Worm (Caenorhabditis elegans) whole organism, L1 larva: ENCODE results near the gene hmg-11.
A peak's percentile ranks its signal among the peaks of the same experiment; 100 is the strongest.

Source experiments
- Y116A8C.19 ChIP-seq: sonication (generic microtip); optimal IDR thresholded peaks from 2 replicates; lab custom pipeline; 2016; ENCODE audit warnings: missing compliant biosample characterization, missing genetic modification characterization, borderline replicate concordance
- aly-2 ChIP-seq: fragments of 150-350 bp; optimal IDR thresholded peaks from 2 replicates; lab custom pipeline; 2014; ENCODE audit warnings: missing biosample characterization, missing genetic modification characterization
- ceh-8 ChIP-seq: fragments of 200-800 bp; sonication (Bioruptor generic); optimal IDR thresholded peaks from 2 replicates; lab custom pipeline; 2018; ENCODE audit warnings: mild to moderate bottlenecking, missing genetic modification characterization, moderate library complexity, missing compliant biosample characterization
- dpl-1 ChIP-seq, 3 experiments: fragments of 150-350 bp in 2 of 3; sonication (generic microtip) in 1 of 3; optimal IDR thresholded peaks; 2 replicates each; lab custom pipeline; 2014 to 2017; ENCODE audit warnings: missing biosample characterization in 3 of 3, missing genetic modification characterization in 3 of 3, missing genetic modification reagents in 3 of 3
- ets-5 ChIP-seq: fragments of 200-800 bp; sonication (Bioruptor generic); IDR thresholded peaks from 2 replicates; pipeline ENCODE4 v1.3.6; 2022; ENCODE audit warnings: missing genetic modification characterization, missing compliant biosample characterization
- fos-1 ChIP-seq: fragments of 150-350 bp; optimal IDR thresholded peaks from 2 replicates; lab custom pipeline; 2014; ENCODE audit warnings: missing biosample characterization, missing genetic modification characterization
- jun-1 ChIP-seq: fragments of 150-350 bp; optimal IDR thresholded peaks from 2 replicates; lab custom pipeline; 2014; ENCODE audit warnings: missing biosample characterization, missing genetic modification reagents, missing genetic modification characterization
- lin-13 ChIP-seq: fragments of 150-350 bp; optimal IDR thresholded peaks from 2 replicates; lab custom pipeline; 2014; ENCODE audit warnings: missing biosample characterization, missing genetic modification reagents, missing genetic modification characterization
- lin-15B ChIP-seq: fragments of 150-350 bp; sonication (generic microtip); optimal IDR thresholded peaks from 3 replicates; lab custom pipeline; 2014; ENCODE audit warnings: missing biosample characterization, missing genetic modification characterization
- nhr-76 ChIP-seq: sonication (generic microtip); optimal IDR thresholded peaks from 2 replicates; lab custom pipeline; 2017; ENCODE audit warnings: missing biosample characterization, missing genetic modification characterization
- nhr-77 ChIP-seq: fragments of 150-350 bp; optimal IDR thresholded peaks from 2 replicates; lab custom pipeline; 2014; ENCODE audit warnings: missing biosample characterization, missing genetic modification characterization
- pqm-1 ChIP-seq: sonication (generic microtip); optimal IDR thresholded peaks from 3 replicates; lab custom pipeline; 2017; ENCODE audit warnings: missing biosample characterization, missing genetic modification characterization
- snpc-4 ChIP-seq: fragments of 150-350 bp; optimal IDR thresholded peaks from 2 replicates; lab custom pipeline; 2014; ENCODE audit warnings: missing biosample characterization, missing genetic modification characterization
- unc-62 ChIP-seq: fragments of 150-350 bp; optimal IDR thresholded peaks from 2 replicates; lab custom pipeline; 2014; ENCODE audit warnings: missing biosample characterization, missing genetic modification reagents, missing genetic modification characterization

ce11 chrII:4696055-4696454, 23.2 kb downstream of the hmg-11 start:
- TF ChIP-seq ceh-8 (GFP tag; lab: Kevin White, UChicago) (no peak), aly-2 (tag; lab: Kevin White, UChicago) (peak; percentile 40), lin-15B (tag; lab: Kevin White, UChicago) (no peak), nhr-76 (tag; lab: Kevin White, UChicago) (no peak), lin-13 (GFP tag; lab: Kevin White, UChicago) (no peak), nhr-77 (tag; lab: Kevin White, UChicago) (no peak), dpl-1 (GFP tag; optimal IDR thresholded peaks at IDR 0.05; lab: Kevin White, UChicago) (no peak), fos-1 (no peak), jun-1 (tag; lab: Kevin White, UChicago) (no peak), snpc-4 (no peak), ets-5 (GFP tag; lab: Robert Waterston, UW) (no peak), pqm-1 (tag; lab: Kevin White, UChicago) (no peak), Y116A8C.19 (tag; lab: Kevin White, UChicago) (no peak), unc-62 (GFP tag; lab: Kevin White, UChicago) (no peak)
